Worm (Caenorhabditis elegans) whole organism, L3 larva: ENCODE measurements around the gene asp-9.

Experiments
- R02D3.7 ChIP-seq: fragments of 150-350 bp; optimal IDR thresholded peaks from 2 replicates; lab custom pipeline; 2014; ENCODE audit warnings: missing biosample characterization, missing genetic modification characterization
- ceh-28 ChIP-seq: fragments of 150-350 bp; optimal IDR thresholded peaks from 2 replicates; lab custom pipeline; 2014; ENCODE audit warnings: missing biosample characterization, missing genetic modification reagents, missing genetic modification characterization
- ceh-82 ChIP-seq: fragments of 150-350 bp; optimal IDR thresholded peaks from 2 replicates; lab custom pipeline; 2014; ENCODE audit warnings: missing biosample characterization, missing genetic modification characterization
- ceh-9 ChIP-seq: sonication (generic microtip); optimal IDR thresholded peaks from 2 replicates; lab custom pipeline; 2018; ENCODE audit warnings: missing biosample characterization, missing genetic modification characterization
- egl-27 ChIP-seq: sonication (generic microtip); optimal IDR thresholded peaks from 4 replicates; lab custom pipeline; 2017; ENCODE audit warnings: missing biosample characterization, missing genetic modification reagents, missing genetic modification characterization
- egl-5 ChIP-seq: fragments of 150-350 bp; optimal IDR thresholded peaks from 2 replicates; lab custom pipeline; 2017; ENCODE audit warnings: missing biosample characterization, missing genetic modification reagents, missing genetic modification characterization, inconsistent platforms
- elt-2 ChIP-seq: sonication (generic microtip); optimal IDR thresholded peaks from 2 replicates; lab custom pipeline; 2016; ENCODE audit warnings: missing genetic modification reagents, mild to moderate bottlenecking, missing genetic modification characterization, missing compliant biosample characterization
- fkh-10 ChIP-seq: sonication (generic microtip); optimal IDR thresholded peaks from 2 replicates; lab custom pipeline; 2017; ENCODE audit warnings: missing biosample characterization, missing genetic modification reagents, missing genetic modification characterization
- fkh-2 ChIP-seq: fragments of 150-350 bp; optimal IDR thresholded peaks from 2 replicates; lab custom pipeline; 2014; ENCODE audit warnings: missing biosample characterization, missing genetic modification reagents, missing genetic modification characterization
- fos-1 ChIP-seq: fragments of 150-350 bp; optimal IDR thresholded peaks from 2 replicates; lab custom pipeline; 2014; ENCODE audit warnings: missing biosample characterization, missing genetic modification characterization
- hmg-11 ChIP-seq: sonication (generic microtip); optimal IDR thresholded peaks from 2 replicates; lab custom pipeline; 2016; ENCODE audit warnings: missing genetic modification characterization, missing compliant biosample characterization
- lin-15B ChIP-seq: fragments of 150-350 bp; optimal IDR thresholded peaks from 2 replicates; lab custom pipeline; 2014; ENCODE audit warnings: missing biosample characterization, missing genetic modification characterization
- lin-39 ChIP-seq: fragments of 150-350 bp; optimal IDR thresholded peaks from 2 replicates; lab custom pipeline; 2018; ENCODE audit warnings: missing biosample characterization, missing genetic modification reagents, missing genetic modification characterization
- mdl-1 ChIP-seq: fragments of 150-350 bp; optimal IDR thresholded peaks from 2 replicates; lab custom pipeline; 2014; ENCODE audit warnings: missing biosample characterization, missing genetic modification characterization
- mml-1 ChIP-seq: fragments of 150-350 bp; sonication (generic microtip); optimal IDR thresholded peaks from 3 replicates; lab custom pipeline; 2014; ENCODE audit warnings: missing biosample characterization, missing genetic modification characterization
- nfya-1 ChIP-seq: sonication (generic microtip); optimal IDR thresholded peaks from 2 replicates; lab custom pipeline; 2017; ENCODE audit warnings: missing genetic modification characterization, mild to moderate bottlenecking, missing compliant biosample characterization, antibody characterized with exemption, moderate library complexity; ENCODE audit not compliant: insufficient read depth
- nhr-12 ChIP-seq: fragments of 150-350 bp; optimal IDR thresholded peaks from 2 replicates; lab custom pipeline; 2014; ENCODE audit warnings: missing biosample characterization, missing genetic modification characterization
- nhr-237 ChIP-seq: fragments of 150-350 bp; optimal IDR thresholded peaks from 2 replicates; lab custom pipeline; 2014; ENCODE audit warnings: missing biosample characterization, missing genetic modification characterization
- nhr-25 ChIP-seq: sonication (generic microtip); optimal IDR thresholded peaks from 2 replicates; lab custom pipeline; 2017; ENCODE audit warnings: missing biosample characterization, missing genetic modification characterization
- nhr-28 ChIP-seq: fragments of 150-350 bp; optimal IDR thresholded peaks from 2 replicates; lab custom pipeline; 2014; ENCODE audit warnings: missing biosample characterization, missing genetic modification characterization
- nhr-43 ChIP-seq: sonication (generic microtip); optimal IDR thresholded peaks from 2 replicates; lab custom pipeline; 2016; ENCODE audit warnings: mild to moderate bottlenecking, missing genetic modification characterization, missing compliant biosample characterization; ENCODE audit not compliant: poor library complexity, severe bottlenecking
- nhr-77 ChIP-seq: fragments of 150-350 bp; optimal IDR thresholded peaks from 2 replicates; lab custom pipeline; 2014; ENCODE audit warnings: missing biosample characterization, missing genetic modification characterization
- pha-4 ChIP-seq: fragments of 150-350 bp; optimal IDR thresholded peaks from 2 replicates; lab custom pipeline; 2014; ENCODE audit warnings: missing biosample characterization, missing genetic modification reagents, missing genetic modification characterization
- pqm-1 ChIP-seq: fragments of 150-350 bp; optimal IDR thresholded peaks from 2 replicates; lab custom pipeline; 2017; ENCODE audit warnings: missing biosample characterization, missing genetic modification characterization, inconsistent platforms
- sea-2 ChIP-seq: fragments of 150-350 bp; sonication (generic microtip); optimal IDR thresholded peaks from 4 replicates; lab custom pipeline; 2014; ENCODE audit warnings: missing biosample characterization, missing genetic modification reagents, missing genetic modification characterization
- skn-1 ChIP-seq: fragments of 150-350 bp; optimal IDR thresholded peaks from 2 replicates; lab custom pipeline; 2014; ENCODE audit warnings: missing biosample characterization, missing genetic modification characterization
- tbx-2 ChIP-seq: sonication (generic microtip); optimal IDR thresholded peaks from 2 replicates; lab custom pipeline; 2016; ENCODE audit warnings: mild to moderate bottlenecking, missing genetic modification characterization, missing compliant biosample characterization
- unc-39 ChIP-seq: sonication (generic microtip); optimal IDR thresholded peaks from 4 replicates; lab custom pipeline; 2017; ENCODE audit warnings: missing biosample characterization, missing genetic modification characterization
- zag-1 ChIP-seq: fragments of 150-350 bp; optimal IDR thresholded peaks from 2 replicates; lab custom pipeline; 2014; ENCODE audit warnings: missing biosample characterization, missing genetic modification characterization
- ztf-4 ChIP-seq: fragments of 150-350 bp; optimal IDR thresholded peaks from 2 replicates; lab custom pipeline; 2014; ENCODE audit warnings: missing biosample characterization, missing genetic modification characterization

Gene asp-9

DNA sequence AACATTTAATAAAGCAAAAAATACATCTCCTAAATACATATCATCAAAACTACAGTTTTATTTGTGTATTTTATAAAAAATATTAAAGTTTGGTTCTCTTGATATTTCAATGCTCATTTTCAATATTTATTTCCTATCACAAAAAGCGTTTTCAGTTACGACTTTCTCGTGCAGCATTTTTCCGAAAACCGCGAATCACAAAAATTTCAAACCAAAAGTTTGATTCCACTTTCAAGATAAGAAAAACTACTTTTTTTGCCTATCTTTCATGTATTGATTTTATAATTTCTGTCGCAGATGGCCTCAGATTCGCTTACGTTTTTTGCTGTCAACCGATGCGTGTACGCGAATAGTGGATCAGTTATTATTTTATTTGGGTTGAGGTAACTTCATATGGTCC is 33.7 kb downstream of the asp-9 start, which contains the start of gene C49A9.4:
C49A9.4 (plus strand) TSS at position 265 of the 400 bp plus-strand sequence.
- TF ChIP-seq elt-2 (peak; percentile 73), zag-1 (no peak), pqm-1 (tag; lab: Kevin White, UChicago) (peak; percentile 39)

DNA sequence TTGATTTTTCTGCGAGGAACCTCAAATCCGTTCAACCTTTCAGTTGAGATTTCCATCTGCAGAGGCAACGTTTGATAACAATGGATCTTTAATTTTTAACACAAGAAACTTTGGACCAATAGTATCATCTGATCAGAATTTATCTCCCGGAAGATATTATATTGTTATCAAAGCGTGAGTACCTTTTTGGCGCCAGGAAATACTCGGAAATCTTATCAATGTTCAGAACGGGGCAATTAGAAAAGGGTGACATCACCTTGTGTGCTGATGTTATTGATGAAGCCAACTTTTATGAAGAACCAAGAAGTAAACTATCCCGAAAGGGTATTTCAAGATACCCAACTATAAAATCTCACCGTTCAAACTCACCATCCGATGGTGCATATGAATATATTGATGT is 34.5 kb downstream of the asp-9 start:
- peak; percentile 29 for TF ChIP-seq elt-2

DNA sequence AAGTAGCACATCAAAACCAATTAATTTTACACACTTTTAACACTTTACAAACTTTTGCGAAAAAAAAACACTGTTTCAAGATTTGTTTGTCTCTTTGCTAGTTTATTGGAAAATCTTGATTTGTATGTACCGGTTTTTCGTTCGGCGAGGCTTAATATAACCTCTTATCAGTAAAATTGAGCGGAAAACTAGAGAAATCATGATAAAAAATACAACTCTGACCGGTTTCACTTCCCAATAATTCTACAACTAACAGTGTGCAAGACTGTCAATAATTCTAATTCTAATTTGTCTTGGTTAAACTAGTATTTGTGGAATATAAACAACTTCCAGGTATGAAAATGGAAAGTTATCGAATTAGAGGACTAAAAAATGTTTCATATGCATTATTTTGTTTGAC is 36.2 kb downstream of the asp-9 start, which contains the start of gene C49A9.3:
C49A9.3 (plus strand) TSS at position 212 of the 400 bp plus-strand sequence.
- peak; percentile 44 for TF ChIP-seq pqm-1 (tag; lab: Kevin White, UChicago)
- peak; percentile 6 for TF ChIP-seq pha-4 (tag; lab: Kevin White, UChicago)
- peak; percentile 75 for TF ChIP-seq elt-2
- no peak for TF ChIP-seq fkh-10 (GFP tag; lab: Kevin White, UChicago)

DNA sequence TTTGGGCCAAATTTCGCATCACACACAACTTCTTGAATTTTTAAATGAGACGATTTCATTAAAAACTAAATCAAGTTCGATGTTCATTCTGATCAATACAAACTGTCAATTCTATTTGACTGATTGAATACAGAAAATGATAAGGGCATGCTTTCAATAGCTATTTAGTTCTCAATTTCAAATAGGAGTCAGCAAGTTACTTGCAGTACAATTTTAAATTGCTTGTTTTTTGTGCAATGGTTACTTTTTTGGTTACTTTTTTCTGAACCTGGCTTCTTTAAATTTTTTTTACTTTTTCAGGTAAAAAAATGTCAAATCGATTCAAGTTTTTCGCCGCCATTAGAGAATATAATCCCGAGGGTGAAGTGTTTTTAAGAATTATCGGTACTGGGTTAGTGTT is 39.5 kb downstream of the asp-9 start, which contains the start of gene C49A9.2:
C49A9.2 (plus strand) TSS at position 301 of the 400 bp plus-strand sequence.
- TF ChIP-seq R02D3.7 (tag; lab: Kevin White, UChicago) (no peak), elt-2 (peak; percentile 16)

DNA sequence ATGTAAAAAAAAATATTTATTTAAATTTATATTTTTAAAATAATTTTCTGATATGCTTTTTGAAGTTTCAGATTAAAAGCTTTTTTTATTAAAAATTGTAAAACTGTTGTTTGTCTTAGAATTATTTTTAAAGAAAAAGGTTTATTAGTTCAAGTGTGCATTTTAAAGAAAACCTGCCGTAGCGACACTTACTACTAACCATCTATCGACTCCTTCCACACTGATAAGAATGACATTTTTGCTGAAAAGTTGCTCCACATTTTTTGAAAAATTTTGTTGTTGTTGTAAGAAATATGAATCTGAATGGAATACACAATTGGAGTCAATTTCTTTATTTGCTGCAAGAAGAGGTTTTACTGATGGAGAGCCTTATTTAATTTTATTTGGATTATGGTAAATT is 42.3 kb downstream of the asp-9 start, which contains the start of gene C49A9.1:
C49A9.1 (plus strand) TSS at position 217 of the 400 bp plus-strand sequence.
- TF ChIP-seq skn-1 (tag; lab: Kevin White, UChicago) (no peak), elt-2 (peak; percentile 41), tbx-2 (tag; lab: Kevin White, UChicago) (no peak)

DNA sequence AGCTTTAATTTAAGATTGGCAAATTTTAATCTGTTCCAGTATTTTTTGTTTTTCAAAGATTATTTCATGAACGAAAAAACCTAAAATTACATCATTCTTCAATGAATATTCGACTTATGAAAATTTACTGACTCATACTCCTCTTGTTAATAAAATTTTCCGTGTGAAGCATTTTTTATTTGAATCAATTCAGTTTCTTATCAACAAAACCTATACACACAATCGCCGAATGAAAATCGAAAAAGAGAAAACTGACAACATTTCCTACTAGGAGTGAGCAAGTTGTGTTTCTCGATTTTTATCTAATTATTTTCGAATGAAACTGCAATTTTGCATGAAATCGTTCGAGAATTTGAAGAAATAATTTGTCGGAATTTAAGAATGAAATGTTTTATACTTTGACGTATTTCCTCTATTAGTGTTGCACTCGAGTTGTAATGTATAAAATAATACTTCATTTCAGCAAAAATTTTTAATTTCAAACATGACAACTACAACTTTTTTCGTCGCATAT is 44.9 kb downstream of the asp-9 start, which contains the start of gene F58F9.4:
F58F9.4 (plus strand) TSS at position 464 of the 514 bp plus-strand sequence.
- no peak for TF ChIP-seq ztf-4 (tag; lab: Kevin White, UChicago)
- TF ChIP-seq elt-2 = peak; percentile 43

DNA sequence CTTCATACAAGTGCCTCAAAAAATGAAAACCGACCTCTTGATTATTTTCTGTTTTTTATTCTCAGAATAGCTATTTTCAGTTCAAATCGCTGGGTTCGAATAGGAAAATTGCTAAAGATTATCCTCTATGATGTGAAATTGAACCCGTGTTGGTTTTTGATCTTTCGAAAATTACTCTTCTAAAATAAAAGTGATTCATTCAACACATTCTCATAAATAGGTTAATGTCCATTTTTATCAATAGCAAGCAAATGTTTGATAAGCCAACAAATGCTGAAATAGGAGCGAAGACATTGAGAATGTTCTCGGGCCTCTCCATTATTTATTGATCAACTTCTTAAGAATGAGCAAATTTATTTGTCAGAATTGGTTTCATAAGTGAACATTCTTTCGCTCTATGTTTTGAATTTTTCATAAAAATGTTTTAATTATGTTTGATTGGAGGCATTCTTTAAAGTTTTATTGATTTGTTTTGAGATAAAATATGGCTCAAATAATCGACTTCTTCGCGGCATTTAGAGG is 47.1 kb downstream of the asp-9 start, which contains the start of gene F58F9.3:
F58F9.3 (plus strand) TSS at position 472 of the 522 bp plus-strand sequence.
- no peak for TF ChIP-seq sea-2 (GFP tag; lab: Kevin White, UChicago)
- TF ChIP-seq unc-39 (tag; lab: Kevin White, UChicago) = no peak
- no peak for TF ChIP-seq nhr-77 (tag; lab: Kevin White, UChicago)
- no peak for TF ChIP-seq ztf-4 (tag; lab: Kevin White, UChicago)
- TF ChIP-seq zag-1 = no peak
- no peak for TF ChIP-seq fos-1
- no peak for TF ChIP-seq skn-1 (tag; lab: Kevin White, UChicago)
- TF ChIP-seq pqm-1 (tag; lab: Kevin White, UChicago) = peak; percentile 81
- no peak for TF ChIP-seq nhr-28
- no peak for TF ChIP-seq lin-39 (tag; lab: Kevin White, UChicago)
- no peak for TF ChIP-seq nhr-237 (tag; lab: Kevin White, UChicago)
- peak; percentile 74 for TF ChIP-seq elt-2
- TF ChIP-seq nhr-12 (tag; lab: Kevin White, UChicago) = no peak
- TF ChIP-seq pha-4 (tag; lab: Kevin White, UChicago) = peak; percentile 31
- TF ChIP-seq mdl-1 (tag; lab: Kevin White, UChicago) = no peak
- no peak for TF ChIP-seq egl-27 (tag; lab: Kevin White, UChicago)
- TF ChIP-seq fkh-2 = no peak
- no peak for TF ChIP-seq R02D3.7 (tag; lab: Kevin White, UChicago)
- TF ChIP-seq fkh-10 (GFP tag; lab: Kevin White, UChicago) = no peak
- no peak for TF ChIP-seq mml-1 (tag; lab: Kevin White, UChicago)
- TF ChIP-seq nfya-1 (tag; lab: Kevin White, UChicago) = no peak
- TF ChIP-seq hmg-11 = no peak
- TF ChIP-seq egl-5 = no peak
- TF ChIP-seq, all 47 proteins: peak for 3

DNA sequence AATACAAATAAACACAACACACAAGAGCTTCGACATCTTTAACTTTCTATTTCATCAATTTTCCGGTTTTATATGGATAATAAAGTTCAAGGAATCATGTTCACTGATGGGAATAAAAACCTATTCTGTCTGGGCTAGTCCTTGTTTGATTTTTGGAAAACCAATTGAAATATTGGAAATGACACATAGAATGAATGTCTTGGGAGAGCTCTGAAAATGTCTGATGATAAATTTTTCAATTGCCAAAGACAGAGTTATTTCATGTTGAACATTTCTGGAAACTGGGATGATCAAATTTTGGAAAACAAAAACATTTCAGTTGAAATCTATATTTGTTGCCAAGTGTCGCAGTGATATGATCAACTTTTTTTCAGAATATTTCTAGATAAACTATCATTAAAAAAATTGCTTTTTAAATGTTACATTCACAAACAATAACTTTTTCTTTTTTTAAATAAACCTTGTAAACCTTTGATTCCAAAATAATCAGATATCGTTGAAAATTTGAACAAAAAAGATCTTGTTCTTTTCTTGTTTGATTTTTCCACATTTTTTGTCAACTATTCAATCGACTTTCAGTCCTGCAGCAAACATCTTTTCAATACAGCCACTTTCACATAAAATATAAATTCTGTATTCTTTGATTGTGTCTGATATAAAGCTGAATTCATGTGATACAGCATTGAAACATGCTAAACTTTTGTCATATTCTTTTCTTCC is 52.0 kb downstream of the asp-9 start, which contains the start of the genes F58F9.6 and F58F9.8:
F58F9.6 (minus strand) TSS at position 101 of the 720 bp plus-strand sequence.
F58F9.8 (plus strand) TSS at position 670 of the 720 bp plus-strand sequence.
- TF ChIP-seq ceh-9 = no peak
- no peak for TF ChIP-seq mdl-1 (tag; lab: Kevin White, UChicago)
- TF ChIP-seq nhr-25 (tag; lab: Kevin White, UChicago) = no peak
- TF ChIP-seq mml-1 (tag; lab: Kevin White, UChicago) = no peak
- TF ChIP-seq tbx-2 (tag; lab: Kevin White, UChicago) = no peak
- no peak for TF ChIP-seq nhr-237 (tag; lab: Kevin White, UChicago)
- TF ChIP-seq nhr-43 (tag; lab: Kevin White, UChicago) = no peak
- TF ChIP-seq ceh-28 (tag; lab: Kevin White, UChicago) = no peak
- no peak for TF ChIP-seq lin-15B (tag; lab: Kevin White, UChicago)
- no peak for TF ChIP-seq egl-27 (tag; lab: Kevin White, UChicago)
- TF ChIP-seq ceh-82 (tag; lab: Kevin White, UChicago) = no peak
